ENCODE assay signal across 5 fruit fly cellular contexts in the genomic region with DNA sequence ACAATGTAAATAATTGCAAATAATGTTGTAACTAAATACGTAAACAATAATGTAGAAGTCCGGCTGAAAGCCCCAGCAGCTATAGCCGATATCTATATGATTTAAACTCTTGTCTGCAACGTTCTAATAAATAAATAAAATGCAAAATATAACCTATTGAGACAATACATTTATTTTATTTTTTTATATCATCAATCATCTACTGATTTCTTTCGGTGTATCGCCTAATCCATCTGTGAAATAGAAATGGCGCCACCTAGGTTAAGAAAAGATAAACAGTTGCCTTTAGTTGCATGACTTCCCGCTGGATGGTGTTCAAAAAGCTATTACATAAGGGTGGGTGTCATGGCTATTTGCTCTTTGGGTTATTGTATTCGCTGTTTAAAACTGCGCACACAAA.
TF ChIP-seq lines count a peak whose summit lies in the region.

No protein-coding gene starts in this region.

TF ChIP-seq in whole organism, adult, 20 proteins besides CTCF, POLR2A, EP300 and RAD21 (continued from another document):
- TF ChIP-seq Crg-1 (GFP tag; optimal IDR thresholded peaks at IDR 0.05; lab: Kevin White, UChicago) (peak; percentile 77), CG5204 (GFP tag; optimal IDR thresholded peaks at IDR 0.05; lab: Kevin White, UChicago) (peak; percentile 80), CG1620 (GFP tag; optimal IDR thresholded peaks at IDR 0.05; lab: Kevin White, UChicago) (peak; percentile 87)

TF ChIP-seq in whole organism, embryonic, 481 proteins besides CTCF, POLR2A, EP300 and RAD21 (continued from another document and continues in another):
- TF ChIP-seq MTF-1 (GFP tag; optimal IDR thresholded peaks at IDR 0.05; lab: Kevin White, UChicago; ENCODE audit: borderline replicate concordance) (peak; percentile 89), CkIIα-i1 (GFP tag; IDR thresholded peaks at IDR 0.05; lab: Robert Waterston, UW) (peak; percentile 82), NC2α (GFP tag; optimal IDR thresholded peaks at IDR 0.05; lab: Kevin White, UChicago) (peak; percentile 52), sna (GFP tag; IDR thresholded peaks at IDR 0.05; lab: Robert Waterston, UW; ENCODE audit: partially characterized antibody) (no peak), B-H2 (GFP tag; optimal IDR thresholded peaks at IDR 0.05; lab: Kevin White, UChicago) (peak; percentile 95), CG3995 (GFP tag; optimal IDR thresholded peaks at IDR 0.05; lab: Kevin White, UChicago) (peak; percentile 38), al (GFP tag; IDR thresholded peaks at IDR 0.05; lab: Robert Waterston, UW) (peak; percentile 88), Elba2 (GFP tag; optimal IDR thresholded peaks at IDR 0.05; lab: Kevin White, UChicago) (no peak), esg (GFP tag; conservative IDR thresholded peaks at IDR 0.05; lab: Robert Waterston, UW) (peak; percentile 90), shn (GFP tag; optimal IDR thresholded peaks at IDR 0.05; lab: Kevin White, UChicago) (peak; percentile 70), CG12299 (tag; optimal IDR thresholded peaks at IDR 0.05; lab: Kevin White, UChicago) (peak; percentile 97), CG18011 (GFP tag; optimal IDR thresholded peaks at IDR 0.05; lab: Kevin White, UChicago) (peak; percentile 83), cato (GFP tag; optimal IDR thresholded peaks at IDR 0.05; lab: Kevin White, UChicago; ENCODE audit: borderline replicate concordance) (peak; percentile 69), twi (tag; optimal IDR thresholded peaks at IDR 0.05; lab: Kevin White, UChicago) (peak; percentile 84), CG8478 (optimal IDR thresholded peaks at IDR 0.05; lab: Kevin White, UChicago) (no peak), CG15514 (GFP tag; optimal IDR thresholded peaks at IDR 0.05; lab: Kevin White, UChicago) (peak; percentile 88), CG3065 (GFP tag; optimal IDR thresholded peaks at IDR 0.05; lab: Kevin White, UChicago) (peak; percentile 83), sqz (GFP tag; optimal IDR thresholded peaks at IDR 0.05; lab: Kevin White, UChicago) (peak; percentile 94), Deaf1 (tag; optimal IDR thresholded peaks at IDR 0.05; lab: Kevin White, UChicago) (peak; percentile 79), Sox102F (GFP tag; optimal IDR thresholded peaks at IDR 0.05; lab: Kevin White, UChicago) (peak; percentile 94), CG31224 (GFP tag; IDR thresholded peaks at IDR 0.05; lab: Robert Waterston, UW) (peak; percentile 84), Dref (GFP tag; IDR thresholded peaks at IDR 0.05; lab: Robert Waterston, UW) (peak; percentile 40), CG7786 (GFP tag; optimal IDR thresholded peaks at IDR 0.05; lab: Kevin White, UChicago) (peak; percentile 81), Side (GFP tag; optimal IDR thresholded peaks at IDR 0.05; lab: Kevin White, UChicago) (peak; percentile 75), pfk (GFP tag; optimal IDR thresholded peaks at IDR 0.05; lab: Kevin White, UChicago) (peak; percentile 57), sim (GFP tag; IDR thresholded peaks at IDR 0.05; lab: Robert Waterston, UW) (peak; percentile 83), TFAM (GFP tag; optimal IDR thresholded peaks at IDR 0.05; lab: Kevin White, UChicago) (peak; percentile 63), lbe (GFP tag; optimal IDR thresholded peaks at IDR 0.05; lab: Kevin White, UChicago) (peak; percentile 78), sug (tag; optimal IDR thresholded peaks at IDR 0.05; lab: Kevin White, UChicago) (peak; percentile 94), CG1233 (GFP tag; optimal IDR thresholded peaks at IDR 0.05; lab: Kevin White, UChicago) (peak; percentile 95)

TF ChIP-seq in whole organism, prepupa, 60 proteins besides CTCF, POLR2A, EP300 and RAD21 (continued from another document and continues in another):
- peak; percentile 94 for TF ChIP-seq esn (GFP tag; optimal IDR thresholded peaks at IDR 0.05; lab: Kevin White, UChicago)
- TF ChIP-seq Eip78C (GFP tag; lab: Kevin White, UChicago), result peak; percentile 98
- peak; percentile 91 for TF ChIP-seq achi (GFP tag; optimal IDR thresholded peaks at IDR 0.05; lab: Kevin White, UChicago)
- TF ChIP-seq CG16779 (tag; optimal IDR thresholded peaks at IDR 0.05; lab: Kevin White, UChicago), result peak; percentile 93
- TF ChIP-seq Sox14 (GFP tag; optimal IDR thresholded peaks at IDR 0.05; lab: Kevin White, UChicago), result peak; percentile 89
- peak; percentile 87 for TF ChIP-seq Smox (GFP tag; optimal IDR thresholded peaks at IDR 0.05; lab: Kevin White, UChicago)
- peak; percentile 91 for TF ChIP-seq Hr4 (GFP tag; optimal IDR thresholded peaks at IDR 0.05; lab: Kevin White, UChicago)
- no peak for TF ChIP-seq Hr38 (GFP tag; optimal IDR thresholded peaks at IDR 0.05; lab: Kevin White, UChicago)
- TF ChIP-seq CG6808 (GFP tag; optimal IDR thresholded peaks at IDR 0.05; lab: Kevin White, UChicago), result peak; percentile 94
- TF ChIP-seq salr (GFP tag; optimal IDR thresholded peaks at IDR 0.05; lab: Kevin White, UChicago), result peak; percentile 80 to 85
- peak; percentile 80 for TF ChIP-seq cyc (GFP tag; optimal IDR thresholded peaks at IDR 0.05; lab: Kevin White, UChicago)
- TF ChIP-seq Sox15 (GFP tag; optimal IDR thresholded peaks at IDR 0.05; lab: Kevin White, UChicago), result peak; percentile 78
- TF ChIP-seq fd59A (GFP tag; optimal IDR thresholded peaks at IDR 0.05; lab: Kevin White, UChicago), result peak; percentile 89
- TF ChIP-seq CG11762 (GFP tag; optimal IDR thresholded peaks at IDR 0.05; lab: Kevin White, UChicago; ENCODE audit: insufficient read depth), result peak; percentile 88
- peak; percentile 97 for TF ChIP-seq CG6276 (GFP tag; optimal IDR thresholded peaks at IDR 0.05; lab: Kevin White, UChicago)
- TF ChIP-seq eg (GFP tag; IDR thresholded peaks at IDR 0.05; lab: Robert Waterston, UW), result peak; percentile 98
- TF ChIP-seq net (GFP tag; optimal IDR thresholded peaks at IDR 0.05; lab: Kevin White, UChicago), result peak; percentile 93
- TF ChIP-seq Gug (GFP tag; IDR thresholded peaks at IDR 0.05; lab: Robert Waterston, UW), result peak; percentile 91
- peak; percentile 85 for TF ChIP-seq acj6 (GFP tag; optimal IDR thresholded peaks at IDR 0.05; lab: Kevin White, UChicago)
- peak; percentile 91 for TF ChIP-seq pdm3 (GFP tag; optimal IDR thresholded peaks at IDR 0.05; lab: Kevin White, UChicago)
- TF ChIP-seq lz (GFP tag; optimal IDR thresholded peaks at IDR 0.05; lab: Kevin White, UChicago), result peak; percentile 92
- TF ChIP-seq CG6854 (GFP tag; optimal IDR thresholded peaks at IDR 0.05; lab: Kevin White, UChicago), result peak; percentile 93
- TF ChIP-seq Ets21C (GFP tag; optimal IDR thresholded peaks at IDR 0.05; lab: Kevin White, UChicago), result peak; percentile 66
- TF ChIP-seq CG3919 (GFP tag; optimal IDR thresholded peaks at IDR 0.05; lab: Kevin White, UChicago), result peak; percentile 91
- TF ChIP-seq CG9139 (GFP tag; optimal IDR thresholded peaks at IDR 0.05; lab: Kevin White, UChicago), result peak; percentile 94
- peak; percentile 94 to 95 for TF ChIP-seq ss (GFP tag; optimal IDR thresholded peaks at IDR 0.05; lab: Kevin White, UChicago)
- TF ChIP-seq CG6163 (GFP tag; IDR thresholded peaks at IDR 0.05; lab: Robert Waterston, UW), result peak; percentile 95
- peak; percentile 87 for TF ChIP-seq Eip93F (GFP tag; optimal IDR thresholded peaks at IDR 0.05; lab: Kevin White, UChicago)
- peak; percentile 68 for TF ChIP-seq fkh (GFP tag; optimal IDR thresholded peaks at IDR 0.05; lab: Kevin White, UChicago)
- TF ChIP-seq CG1621 (tag; optimal IDR thresholded peaks at IDR 0.05; lab: Kevin White, UChicago), result peak; percentile 92
- peak; percentile 94 for TF ChIP-seq topi (GFP tag; optimal IDR thresholded peaks at IDR 0.05; lab: Kevin White, UChicago)

TF ChIP-seq in whole organism, pupa, 21 proteins besides CTCF, POLR2A, EP300 and RAD21 (continued from another document):
- peak; percentile 78 for TF ChIP-seq fd96Ca (GFP tag; IDR thresholded peaks at IDR 0.05; lab: Robert Waterston, UW)
- TF ChIP-seq CG32121 (GFP tag; IDR thresholded peaks at IDR 0.05; lab: Robert Waterston, UW), result peak; percentile 96

TF ChIP-seq in whole organism, wandering third instar larva, 38 proteins besides CTCF, POLR2A, EP300 and RAD21 (continued from another document):
- TF ChIP-seq fru (GFP tag; optimal IDR thresholded peaks at IDR 0.05; lab: Kevin White, UChicago) (peak; percentile 86), Mio (GFP tag; optimal IDR thresholded peaks at IDR 0.05; lab: Kevin White, UChicago) (no peak), OdsH (GFP tag; optimal IDR thresholded peaks at IDR 0.05; lab: Kevin White, UChicago) (peak; percentile 86), sv (GFP tag; optimal IDR thresholded peaks at IDR 0.05; lab: Kevin White, UChicago) (peak; percentile 89), psq (GFP tag; optimal IDR thresholded peaks at IDR 0.05; lab: Kevin White, UChicago) (peak; percentile 73), foxo (GFP tag; optimal IDR thresholded peaks at IDR 0.05; lab: Kevin White, UChicago) (peak; percentile 3 to 86), Hr78 (GFP tag; optimal IDR thresholded peaks at IDR 0.05; lab: Kevin White, UChicago) (no peak), N (GFP tag; optimal IDR thresholded peaks at IDR 0.05; lab: Kevin White, UChicago) (no peak), GATAd (GFP tag; optimal IDR thresholded peaks at IDR 0.05; lab: Kevin White, UChicago) (no peak), Sp1 (GFP tag; optimal IDR thresholded peaks at IDR 0.05; lab: Kevin White, UChicago) (peak; percentile 95), lola (GFP tag; optimal IDR thresholded peaks at IDR 0.05; lab: Kevin White, UChicago) (no peak), CrebA (GFP tag; optimal IDR thresholded peaks at IDR 0.05; lab: Kevin White, UChicago; ENCODE audit: borderline replicate concordance) (peak; percentile 71), Dfd (GFP tag; optimal IDR thresholded peaks at IDR 0.05; lab: Kevin White, UChicago) (no peak), br (GFP tag; optimal IDR thresholded peaks at IDR 0.05; lab: Kevin White, UChicago) (peak; percentile 83), Rel (GFP tag; optimal IDR thresholded peaks at IDR 0.05; lab: Kevin White, UChicago) (peak; percentile 63), Rel (tag; optimal IDR thresholded peaks at IDR 0.05; lab: Kevin White, UChicago) (peak; percentile 73), Vsx2 (GFP tag; optimal IDR thresholded peaks at IDR 0.05; lab: Kevin White, UChicago; ENCODE audit: partially characterized antibody) (no peak), rgr (GFP tag; optimal IDR thresholded peaks at IDR 0.05; lab: Kevin White, UChicago) (peak; percentile 85)
